Worm (Caenorhabditis elegans) whole organism, young adult: ENCODE measurements around the gene F23B2.10.

Source experiments
- Y95B8A.8 ChIP-seq: fragments of 200-800 bp; sonication (Bioruptor generic); IDR thresholded peaks from 2 replicates; pipeline ENCODE4 v1.3.6; 2022; ENCODE audit warnings: missing genetic modification reagents, missing genetic modification characterization, missing compliant biosample characterization
- akir-1 ChIP-seq: fragments of 200-800 bp; sonication (Bioruptor generic); optimal IDR thresholded peaks from 2 replicates; lab custom pipeline; 2018; ENCODE audit warnings: mild to moderate bottlenecking, missing genetic modification characterization, moderate library complexity, missing compliant biosample characterization
- attf-3 ChIP-seq: fragments of 200-800 bp; sonication (Bioruptor generic); conservative IDR thresholded peaks from 2 replicates; pipeline ENCODE4 v1.3.6; 2022; ENCODE audit warnings: missing genetic modification reagents, missing genetic modification characterization, missing compliant biosample characterization
- bed-1 ChIP-seq: fragments of 200-800 bp; sonication (Bioruptor generic); IDR thresholded peaks from 2 replicates; pipeline ENCODE4 v1.3.6; 2022; ENCODE audit warnings: missing genetic modification reagents, missing genetic modification characterization, missing compliant biosample characterization
- lin-35 ChIP-seq, 3 experiments: fragments of 150-350 bp in 2 of 3; sonication (generic microtip) in 1 of 3; optimal IDR thresholded peaks; 2 replicates each; lab custom pipeline; 2014 to 2018; ENCODE audit warnings: missing biosample characterization in 3 of 3, missing genetic modification characterization in 3 of 3, missing genetic modification reagents in 3 of 3
- madf-3 ChIP-seq: fragments of 200-800 bp; sonication (Bioruptor generic); IDR thresholded peaks from 2 replicates; pipeline ENCODE4 v1.3.6; 2022; ENCODE audit warnings: missing genetic modification reagents, missing genetic modification characterization, missing compliant biosample characterization
- unc-62 ChIP-seq: fragments of 150-350 bp; optimal IDR thresholded peaks from 2 replicates; lab custom pipeline; 2014; ENCODE audit warnings: missing biosample characterization, missing genetic modification reagents, missing genetic modification characterization
- ztf-18 ChIP-seq: sonication (generic microtip); optimal IDR thresholded peaks from 2 replicates; lab custom pipeline; 2016; ENCODE audit warnings: missing genotype, mild to moderate bottlenecking, missing genetic modification characterization, missing compliant biosample characterization

DNA sequence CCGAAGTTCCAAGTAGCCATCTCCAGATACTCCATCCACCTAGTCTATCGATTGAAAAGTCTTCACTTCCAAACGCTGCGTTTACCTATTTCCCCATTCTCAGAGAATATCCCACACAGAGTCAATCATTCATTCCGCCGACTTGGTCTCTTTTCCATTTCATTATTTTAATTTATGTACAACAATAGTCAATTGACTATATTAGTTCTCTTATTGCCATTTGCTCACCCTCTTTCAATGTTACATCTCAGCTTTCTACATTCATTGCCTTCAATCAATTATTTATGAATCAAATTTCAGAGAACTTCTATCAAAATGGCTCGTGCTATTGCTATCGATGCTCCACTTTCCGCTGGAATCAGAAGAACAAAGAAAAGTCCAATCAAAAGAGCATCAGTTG is 45.5 kb downstream of the F23B2.10 start, which contains the start of gene aly-1:
- no peak for TF ChIP-seq bed-1 (GFP tag; lab: Robert Waterston, UW)
- TF ChIP-seq unc-62, result no peak
- no peak for TF ChIP-seq akir-1
- no peak for TF ChIP-seq ztf-18 (tag; lab: Kevin White, UChicago)
- no peak for TF ChIP-seq attf-3 (GFP tag; lab: Robert Waterston, UW)
- no peak for TF ChIP-seq madf-3 (GFP tag; lab: Robert Waterston, UW)
- no peak for TF ChIP-seq lin-35 (GFP tag; optimal IDR thresholded peaks at IDR 0.05; lab: Kevin White, UChicago)
- no peak for TF ChIP-seq Y95B8A.8 (GFP tag; lab: Robert Waterston, UW)
